Fruit fly (Drosophila melanogaster) whole organism: Measurements from ENCODE around the gene dsd.

ENCODE experiments used
- CG8478 ChIP-seq: fragments of >200 bp; optimal IDR thresholded peaks from 2 replicates; lab custom pipeline; 2018; ENCODE audit warnings: inconsistent platforms
- Dll ChIP-seq: fragments of >200 bp; optimal IDR thresholded peaks from 2 replicates; lab custom pipeline; 2017
- EcR ChIP-seq, 2 experiments: fragments of >200 bp; optimal IDR thresholded peaks; 2 replicates each; lab custom pipeline; 2017; ENCODE audit warnings: missing biosample characterization in 2 of 2, missing genetic modification characterization in 2 of 2, missing genetic modification reagents in 2 of 2
- pan ChIP-seq: fragments of >200 bp; optimal IDR thresholded peaks from 2 replicates; lab custom pipeline; 2017
- psq ChIP-seq: fragments of >200 bp; optimal IDR thresholded peaks from 2 replicates; lab custom pipeline; 2017
- usp ChIP-seq: fragments of >200 bp; optimal IDR thresholded peaks from 2 replicates; lab custom pipeline; 2017; ENCODE audit warnings: missing biosample characterization, missing genetic modification characterization, mixed read lengths

Gene dsd

dm6 chr3R:27557970-27558659 is 49.1 kb downstream of the dsd start:
- no peak for TF ChIP-seq Dll
- no peak for TF ChIP-seq psq (lab: Kevin White, UChicago)
- no peak for TF ChIP-seq CG8478 (lab: Kevin White, UChicago)
- no peak for TF ChIP-seq pan (lab: Kevin White, UChicago)
- no peak for TF ChIP-seq EcR (GFP tag; optimal IDR thresholded peaks at IDR 0.05; lab: Kevin White, UChicago)
- no peak for TF ChIP-seq usp (GFP tag; lab: Kevin White, UChicago)

- TF ChIP-seq pan (lab: Kevin White, UChicago) (no peak), EcR (GFP tag; optimal IDR thresholded peaks at IDR 0.05; lab: Kevin White, UChicago) (no peak), Dll (no peak), CG8478 (lab: Kevin White, UChicago) (no peak)
These were observed 50.2 kb downstream of the dsd start for dm6 chr3R:27556972-27557371.

- TF ChIP-seq psq (lab: Kevin White, UChicago) = no peak
- TF ChIP-seq pan (lab: Kevin White, UChicago) = no peak
- TF ChIP-seq usp (GFP tag; lab: Kevin White, UChicago) = no peak
- no peak for TF ChIP-seq EcR (GFP tag; optimal IDR thresholded peaks at IDR 0.05; lab: Kevin White, UChicago)
- no peak for TF ChIP-seq CG8478 (lab: Kevin White, UChicago)
- no peak for TF ChIP-seq Dll
These were observed 50.7 kb downstream of the dsd start for dm6 chr3R:27556466-27556865.

dm6 chr3R:27555853-27556252 is 51.3 kb downstream of the dsd start:
- no peak for TF ChIP-seq CG8478 (lab: Kevin White, UChicago)
- no peak for TF ChIP-seq pan (lab: Kevin White, UChicago)
- no peak for TF ChIP-seq Dll
- TF ChIP-seq usp (GFP tag; lab: Kevin White, UChicago) = no peak
- no peak for TF ChIP-seq psq (lab: Kevin White, UChicago)
- TF ChIP-seq EcR (GFP tag; optimal IDR thresholded peaks at IDR 0.05; lab: Kevin White, UChicago) = no peak

- TF ChIP-seq usp (GFP tag; lab: Kevin White, UChicago) (no peak), EcR (GFP tag; optimal IDR thresholded peaks at IDR 0.05; lab: Kevin White, UChicago) (no peak), Dll (no peak), CG8478 (lab: Kevin White, UChicago) (no peak), pan (lab: Kevin White, UChicago) (no peak), psq (lab: Kevin White, UChicago) (no peak)
These were observed 52.2 kb downstream of the dsd start for dm6 chr3R:27554964-27555363.

- no peak for TF ChIP-seq usp (GFP tag; lab: Kevin White, UChicago)
These were observed 53.3 kb downstream of the dsd start for dm6 chr3R:27553921-27554320.

- TF ChIP-seq EcR (GFP tag; optimal IDR thresholded peaks at IDR 0.05; lab: Kevin White, UChicago) = no peak
- TF ChIP-seq usp (GFP tag; lab: Kevin White, UChicago) = no peak
- no peak for TF ChIP-seq CG8478 (lab: Kevin White, UChicago)
- no peak for TF ChIP-seq pan (lab: Kevin White, UChicago)
- no peak for TF ChIP-seq Dll
- no peak for TF ChIP-seq psq (lab: Kevin White, UChicago)
These were observed 53.8 kb downstream of the dsd start for dm6 chr3R:27553379-27553778.

dm6 chr3R:27552710-27553109 is 54.5 kb downstream of the dsd start:
- TF ChIP-seq EcR (GFP tag; optimal IDR thresholded peaks at IDR 0.05; lab: Kevin White, UChicago) = no peak
- no peak for TF ChIP-seq psq (lab: Kevin White, UChicago)
- no peak for TF ChIP-seq CG8478 (lab: Kevin White, UChicago)
- no peak for TF ChIP-seq Dll
